Fruit fly (Drosophila melanogaster) Kc167 (cell line): ENCODE results near the gene RAF2.

Source experiments
- Myc ChIP-seq: fragments of >200 bp; optimal IDR thresholded peaks from 2 replicates; lab custom pipeline; 2017; ENCODE audit warnings: missing external identifiers
- Sin3A ChIP-seq: fragments of >200 bp; optimal IDR thresholded peaks from 2 replicates; lab custom pipeline; 2018; ENCODE audit warnings: missing external identifiers
- h ChIP-seq: fragments of >200 bp; optimal IDR thresholded peaks from 3 replicates; lab custom pipeline; 2018; ENCODE audit warnings: missing external identifiers
- insv ChIP-seq: fragments of >200 bp; optimal IDR thresholded peaks from 3 replicates; lab custom pipeline; 2018; ENCODE audit warnings: missing external identifiers
- psq ChIP-seq: fragments of >200 bp; optimal IDR thresholded peaks from 2 replicates; lab custom pipeline; 2017; ENCODE audit warnings: missing external identifiers
- ttk ChIP-seq: sonication (Bioruptor generic); optimal IDR thresholded peaks from 2 replicates; lab custom pipeline; 2017; ENCODE audit warnings: missing external identifiers

- TF ChIP-seq psq (lab: Kevin White, UChicago), result no peak
- TF ChIP-seq h (lab: Kevin White, UChicago), result no peak
- TF ChIP-seq Sin3A (lab: Kevin White, UChicago), result no peak
- TF ChIP-seq ttk (lab: Kevin White, UChicago), result no peak
- no peak for TF ChIP-seq Myc (lab: Kevin White, UChicago)
- TF ChIP-seq insv, result no peak
Observed at dm6 chr3L:16359795-16360194, 26.3 kb upstream of the RAF2 start.
